Worm (Caenorhabditis elegans): Measurements from ENCODE around the gene capg-2.

- TF ChIP-seq ceh-82 (tag; optimal IDR thresholded peaks at IDR 0.05) (no peak), nhr-237 (tag; optimal IDR thresholded peaks at IDR 0.05) (no peak)
Measured at ce11 chrV:12251041-12251440, 20.6 kb upstream of the capg-2 start, which contains the start of gene T04H1.5.

All from whole organism, L3 larva.